Fruit fly (Drosophila melanogaster): Measurements from ENCODE around the gene CG13058.

DNA sequence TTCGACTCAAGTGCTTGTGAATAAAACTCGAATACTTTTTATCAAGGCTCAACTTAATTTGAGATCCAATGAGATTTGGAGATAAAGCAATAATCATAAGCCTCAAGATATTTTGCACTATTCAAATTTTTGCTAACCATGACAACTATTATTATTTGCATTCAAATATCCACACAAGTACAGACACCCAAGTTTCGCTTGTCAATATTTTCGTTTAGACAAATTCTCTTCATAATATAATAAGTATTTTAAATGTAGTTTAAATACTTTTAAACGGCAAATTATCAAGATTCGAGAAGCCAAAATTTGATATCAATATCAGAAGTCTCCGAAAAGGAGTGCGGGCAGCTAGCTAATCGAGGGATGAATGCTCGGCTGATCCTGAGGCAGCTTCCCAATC lies 854 bp downstream of the CG13058 start, which contains the start of gene CG33061:
- TF ChIP-seq pfk (GFP tag; optimal IDR thresholded peaks at IDR 0.05) (no peak), zfh1 (GFP tag; IDR thresholded peaks at IDR 0.05) (no peak), Hey (tag; optimal IDR thresholded peaks at IDR 0.05) (no peak), CG33557 (GFP tag; optimal IDR thresholded peaks at IDR 0.05) (no peak)

All from whole organism, embryonic.